Fruit fly (Drosophila melanogaster) whole organism, embryonic: ENCODE measurements around the gene lectin-30A.

Experiments used
- ATbp ChIP-seq: fragments of 200-800 bp; sonication (Bioruptor generic); optimal IDR thresholded peaks from 2 replicates; lab custom pipeline; 2017; ENCODE audit warnings: missing biosample characterization, mild to moderate bottlenecking, missing genetic modification characterization, missing genetic modification reagents
- Blimp-1 ChIP-seq: fragments of 200-800 bp; sonication (Bioruptor generic); optimal IDR thresholded peaks from 3 replicates; lab custom pipeline; 2018; ENCODE audit warnings: missing biosample characterization, missing genetic modification characterization, mild to moderate bottlenecking, moderate library complexity, missing genetic modification reagents
- CG10209 ChIP-seq: fragments of 200-800 bp; sonication (Bioruptor generic); optimal IDR thresholded peaks from 3 replicates; lab custom pipeline; 2017; ENCODE audit warnings: missing biosample characterization, mild to moderate bottlenecking, missing genetic modification characterization, missing genetic modification reagents
- CG10267 ChIP-seq: fragments of 200-800 bp; sonication (Bioruptor generic); optimal IDR thresholded peaks from 2 replicates; lab custom pipeline; 2018; ENCODE audit warnings: missing biosample characterization, mild to moderate bottlenecking, missing genetic modification characterization, moderate library complexity
- CG10654 ChIP-seq: fragments of 200-800 bp; sonication (Bioruptor generic); optimal IDR thresholded peaks from 2 replicates; lab custom pipeline; 2016; ENCODE audit warnings: missing biosample characterization, missing genetic modification characterization
- CG11398 ChIP-seq: fragments of 200-800 bp; sonication (Bioruptor generic); optimal IDR thresholded peaks from 2 replicates; lab custom pipeline; 2016; ENCODE audit warnings: missing biosample characterization, missing genetic modification characterization
- CG12104 ChIP-seq: fragments of 200-800 bp; sonication (Bioruptor generic); optimal IDR thresholded peaks from 3 replicates; lab custom pipeline; 2016; ENCODE audit warnings: missing biosample characterization, missing genetic modification characterization
- CG12236 ChIP-seq: fragments of 200-800 bp; sonication (Bioruptor generic); optimal IDR thresholded peaks from 2 replicates; lab custom pipeline; 2016; ENCODE audit warnings: missing biosample characterization, missing genetic modification characterization
- CG14441 ChIP-seq: fragments of 200-800 bp; sonication (Bioruptor generic); IDR thresholded peaks from 2 replicates; pipeline ENCODE4 v1.3.6; 2022; ENCODE audit warnings: missing biosample characterization, missing genetic modification characterization
- CG15073 ChIP-seq: fragments of 200-800 bp; sonication (Bioruptor generic); optimal IDR thresholded peaks from 2 replicates; lab custom pipeline; 2016; ENCODE audit warnings: missing biosample characterization, missing genetic modification characterization
- CG1647 ChIP-seq: fragments of 200-800 bp; sonication (Bioruptor generic); optimal IDR thresholded peaks from 3 replicates; lab custom pipeline; 2016; ENCODE audit warnings: missing biosample characterization, missing genetic modification characterization
- CG16815 ChIP-seq: fragments of 200-800 bp; sonication (Bioruptor generic); optimal IDR thresholded peaks from 3 replicates; lab custom pipeline; 2017; ENCODE audit warnings: missing biosample characterization, mild to moderate bottlenecking, missing genetic modification characterization
- CG16863 ChIP-seq: fragments of 200-800 bp; sonication (Bioruptor generic); optimal IDR thresholded peaks from 3 replicates; lab custom pipeline; 2016; ENCODE audit warnings: missing biosample characterization, missing genetic modification characterization
- CG1792 ChIP-seq: fragments of 200-800 bp; sonication (Bioruptor generic); optimal IDR thresholded peaks from 2 replicates; lab custom pipeline; 2016; ENCODE audit warnings: missing biosample characterization, missing genetic modification characterization
- CG31441 ChIP-seq: fragments of 200-800 bp; sonication (Bioruptor generic); IDR thresholded peaks from 2 replicates; pipeline ENCODE4 v1.3.6; 2022; ENCODE audit warnings: missing biosample characterization, missing genetic modification characterization
- CG3163 ChIP-seq: fragments of 200-800 bp; sonication (Bioruptor generic); optimal IDR thresholded peaks from 3 replicates; lab custom pipeline; 2016; ENCODE audit warnings: missing biosample characterization, missing genetic modification characterization
- CG32767 ChIP-seq: fragments of 200-800 bp; sonication (Bioruptor generic); IDR thresholded peaks from 2 replicates; pipeline ENCODE4 v1.3.6; 2022; ENCODE audit warnings: missing biosample characterization, missing genetic modification characterization
- CG3281 ChIP-seq: fragments of 200-800 bp; sonication (Bioruptor generic); optimal IDR thresholded peaks from 3 replicates; lab custom pipeline; 2017; ENCODE audit warnings: missing biosample characterization, mild to moderate bottlenecking, missing genetic modification characterization
- CG4404 ChIP-seq: fragments of 200-800 bp; sonication (Bioruptor generic); IDR thresholded peaks from 2 replicates; pipeline ENCODE4 v1.3.6; 2022; ENCODE audit warnings: missing biosample characterization, missing genetic modification characterization
- CG4820 ChIP-seq: fragments of 200-800 bp; sonication (Bioruptor generic); optimal IDR thresholded peaks from 3 replicates; lab custom pipeline; 2016; ENCODE audit warnings: missing biosample characterization, missing genetic modification characterization
- CG9437 ChIP-seq: fragments of 200-800 bp; sonication (Bioruptor generic); optimal IDR thresholded peaks from 2 replicates; lab custom pipeline; 2018; ENCODE audit warnings: missing biosample characterization, mild to moderate bottlenecking, missing genetic modification characterization
- CkIIα-i1 ChIP-seq: fragments of 200-800 bp; sonication (Bioruptor generic); IDR thresholded peaks from 2 replicates; pipeline ENCODE4 v1.3.6; 2022; ENCODE audit warnings: missing biosample characterization, missing genetic modification characterization
- CoRest ChIP-seq: fragments of 200-800 bp; sonication (Bioruptor generic); optimal IDR thresholded peaks from 3 replicates; lab custom pipeline; 2018; ENCODE audit warnings: missing biosample characterization, mild to moderate bottlenecking, missing genetic modification characterization, moderate library complexity
- D19B ChIP-seq: fragments of 200-800 bp; sonication (Bioruptor generic); optimal IDR thresholded peaks from 2 replicates; lab custom pipeline; 2017; ENCODE audit warnings: missing biosample characterization, mild to moderate bottlenecking, missing genetic modification characterization
- Fer1 ChIP-seq: fragments of 200-800 bp; sonication (Bioruptor generic); optimal IDR thresholded peaks from 2 replicates; lab custom pipeline; 2017; ENCODE audit warnings: missing biosample characterization, mild to moderate bottlenecking, missing genetic modification characterization
- HHEX ChIP-seq: fragments of 200-800 bp; sonication (Bioruptor generic); optimal IDR thresholded peaks from 3 replicates; lab custom pipeline; 2017; ENCODE audit warnings: missing biosample characterization, mild to moderate bottlenecking, missing genetic modification characterization, missing genetic modification reagents
- HLH3B ChIP-seq: fragments of 200-800 bp; sonication (Bioruptor generic); IDR thresholded peaks from 2 replicates; pipeline ENCODE4 v1.3.6; 2022; ENCODE audit warnings: missing biosample characterization, missing genetic modification characterization
- Hmr ChIP-seq: fragments of 200-800 bp; sonication (Bioruptor generic); optimal IDR thresholded peaks from 3 replicates; lab custom pipeline; 2017; ENCODE audit warnings: mild to moderate bottlenecking, missing biosample characterization, missing genetic modification reagents, missing genetic modification characterization
- Max ChIP-seq: fragments of 200-800 bp; sonication (Bioruptor generic); optimal IDR thresholded peaks from 2 replicates; lab custom pipeline; 2016; ENCODE audit warnings: missing biosample characterization, mild to moderate bottlenecking, missing genetic modification characterization
- Sin3A ChIP-seq: fragments of >200 bp; optimal IDR thresholded peaks from 2 replicates; lab custom pipeline; 2018
- Six4 ChIP-seq: fragments of 200-800 bp; sonication (Bioruptor generic); optimal IDR thresholded peaks from 2 replicates; lab custom pipeline; 2016; ENCODE audit warnings: missing biosample characterization, missing genetic modification characterization
- YL-1 ChIP-seq: fragments of 200-800 bp; sonication (Bioruptor generic); optimal IDR thresholded peaks from 3 replicates; lab custom pipeline; 2017; ENCODE audit warnings: missing biosample characterization, mild to moderate bottlenecking, missing genetic modification characterization
- ab ChIP-seq: fragments of 200-800 bp; sonication (Bioruptor generic); optimal IDR thresholded peaks from 2 replicates; lab custom pipeline; 2016; ENCODE audit warnings: missing biosample characterization, missing genetic modification characterization
- ac ChIP-seq: fragments of 200-800 bp; sonication (Bioruptor generic); optimal IDR thresholded peaks from 3 replicates; lab custom pipeline; 2017; ENCODE audit warnings: missing biosample characterization, mild to moderate bottlenecking, missing genetic modification characterization
- ara ChIP-seq: fragments of 200-800 bp; sonication (Bioruptor generic); IDR thresholded peaks from 2 replicates; pipeline ENCODE4 v1.3.6; 2022; ENCODE audit warnings: missing biosample characterization, missing genetic modification characterization
- bcd ChIP-seq: fragments of 200-800 bp; sonication (Bioruptor generic); optimal IDR thresholded peaks from 2 replicates; lab custom pipeline; 2017; ENCODE audit warnings: missing biosample characterization, mild to moderate bottlenecking, missing genetic modification characterization
- cwo ChIP-seq: fragments of 200-800 bp; sonication (Bioruptor generic); optimal IDR thresholded peaks from 3 replicates; lab custom pipeline; 2017; ENCODE audit warnings: missing biosample characterization, missing genetic modification characterization, mild to moderate bottlenecking, moderate library complexity, missing genetic modification reagents
- dimm ChIP-seq: fragments of 200-800 bp; sonication (Bioruptor generic); IDR thresholded peaks from 2 replicates; pipeline ENCODE4 v1.3.6; 2022; ENCODE audit warnings: missing biosample characterization, missing genetic modification characterization
- dysf ChIP-seq: fragments of 200-800 bp; sonication (Bioruptor generic); IDR thresholded peaks from 3 replicates; pipeline ENCODE4 v1.3.6; 2022; ENCODE audit warnings: missing biosample characterization, missing genetic modification characterization
- hbn ChIP-seq: fragments of 200-800 bp; sonication (Bioruptor generic); IDR thresholded peaks from 2 replicates; pipeline ENCODE4 v1.3.6; 2022; ENCODE audit warnings: missing biosample characterization, missing genetic modification characterization; ENCODE audit not compliant: partially characterized antibody
- org-1 ChIP-seq: fragments of 200-800 bp; sonication (Bioruptor generic); optimal IDR thresholded peaks from 2 replicates; lab custom pipeline; 2017; ENCODE audit warnings: missing biosample characterization, missing genetic modification characterization
- p53 ChIP-seq: fragments of 200-800 bp; sonication (Bioruptor generic); optimal IDR thresholded peaks from 2 replicates; lab custom pipeline; 2016; ENCODE audit warnings: missing biosample characterization, missing genetic modification characterization
- psq ChIP-seq: fragments of 200-800 bp; sonication (Bioruptor generic); optimal IDR thresholded peaks from 2 replicates; lab custom pipeline; 2017; ENCODE audit warnings: missing biosample characterization, missing genetic modification characterization
- rib ChIP-seq: fragments of 200-800 bp; sonication (Bioruptor generic); IDR thresholded peaks from 2 replicates; pipeline ENCODE4 v1.3.6; 2022; ENCODE audit warnings: missing biosample characterization, missing genetic modification characterization
- salm ChIP-seq: fragments of 200-800 bp; sonication (Bioruptor generic); optimal IDR thresholded peaks from 2 replicates; lab custom pipeline; 2018; ENCODE audit warnings: missing biosample characterization, mild to moderate bottlenecking, missing genetic modification characterization
- sisA ChIP-seq: fragments of 200-800 bp; sonication (Bioruptor generic); IDR thresholded peaks from 2 replicates; pipeline ENCODE4 v1.3.6; 2022; ENCODE audit warnings: missing biosample characterization, missing genetic modification characterization
- sob ChIP-seq: fragments of 200-800 bp; sonication (Bioruptor generic); IDR thresholded peaks from 2 replicates; pipeline ENCODE4 v1.3.6; 2022; ENCODE audit warnings: missing biosample characterization, missing genetic modification characterization
- sr ChIP-seq: fragments of 200-800 bp; sonication (Bioruptor generic); IDR thresholded peaks from 3 replicates; pipeline ENCODE4 v1.3.6; 2022; ENCODE audit warnings: missing biosample characterization, missing genetic modification characterization
- stwl ChIP-seq: fragments of 200-800 bp; sonication (Bioruptor generic); optimal IDR thresholded peaks from 3 replicates; lab custom pipeline; 2018; ENCODE audit warnings: missing biosample characterization, mild to moderate bottlenecking, missing genetic modification characterization, moderate library complexity
- zfh1 ChIP-seq: fragments of 200-800 bp; sonication (Bioruptor generic); IDR thresholded peaks from 3 replicates; pipeline ENCODE4 v1.3.6; 2022; ENCODE audit warnings: missing biosample characterization, missing genetic modification characterization

The lectin-30A gene

DNA sequence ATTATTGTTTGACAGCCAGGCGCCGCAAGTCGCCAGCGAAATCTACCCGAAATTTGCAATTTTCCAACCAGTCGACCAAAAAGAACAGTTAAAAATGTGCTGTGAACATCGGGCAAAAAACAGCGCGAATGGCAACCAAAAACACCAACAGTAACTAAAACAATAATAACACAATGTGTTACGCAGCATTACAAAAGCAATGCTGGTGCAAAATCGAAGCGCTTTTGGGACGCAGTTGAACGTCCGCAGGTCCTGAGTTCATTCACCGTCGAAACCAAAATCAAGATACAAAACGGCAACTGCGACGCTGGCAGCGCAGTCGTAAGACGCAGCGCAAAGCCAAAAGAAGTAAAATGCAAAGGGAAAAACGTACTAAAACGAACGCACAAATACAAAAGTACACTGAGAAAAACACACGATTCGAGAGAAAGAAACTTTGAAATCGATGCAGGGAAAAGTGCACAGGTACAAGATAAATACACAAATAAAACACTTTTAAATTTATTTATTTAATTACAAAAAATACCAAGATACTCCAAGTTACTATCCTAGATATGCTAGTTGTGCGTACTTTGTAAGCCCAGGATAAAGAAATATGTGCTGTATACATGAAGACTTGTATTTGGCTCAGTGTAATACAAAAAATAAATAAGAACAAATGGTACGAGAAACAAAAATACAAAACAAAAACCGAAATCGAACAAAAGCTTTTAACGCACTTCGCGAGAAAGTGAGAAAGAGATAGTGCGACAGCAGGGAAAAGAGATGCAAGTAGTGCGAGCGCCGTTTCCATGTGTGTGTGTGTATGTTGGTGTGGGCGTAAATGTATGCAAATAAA is 43.6 kb downstream of the lectin-30A start (continued):
- TF ChIP-seq CG15073 (no peak), Hmr (GFP tag; lab: Kevin White, UChicago) (peak; percentile 77), CG1647 (GFP tag; lab: Kevin White, UChicago) (peak; percentile 38), cwo (peak; percentile 64), dimm (GFP tag; lab: Robert Waterston, UW) (no peak), psq (peak; percentile 16), CG3281 (GFP tag; lab: Kevin White, UChicago) (peak; percentile 69), CG12236 (GFP tag; lab: Kevin White, UChicago) (no peak), CG9437 (peak; percentile 51), CG32767 (GFP tag; lab: Robert Waterston, UW) (peak; percentile 39; the same call in 1 of the 2 replicates), ara (GFP tag; lab: Robert Waterston, UW) (no peak), ac (GFP tag; lab: Kevin White, UChicago) (no peak), CkIIα-i1 (GFP tag; lab: Robert Waterston, UW) (no peak), HHEX (GFP tag; lab: Kevin White, UChicago) (peak; percentile 52), CG31441 (GFP tag; lab: Robert Waterston, UW) (peak; percentile 74), p53 (no peak), sob (GFP tag; lab: Robert Waterston, UW) (peak; percentile 56), ab (no peak), Max (peak; percentile 68), CG4404 (GFP tag; lab: Robert Waterston, UW) (0 out of 2 replicates have a peak, but pooled peaks have one; percentile 23), bcd (peak; percentile 67), sr (GFP tag; lab: Robert Waterston, UW) (peak; percentile 65; the same call in 1 of the 3 replicates), D19B (peak; percentile 30), Sin3A (lab: Kevin White, UChicago) (no peak), HLH3B (GFP tag; lab: Robert Waterston, UW) (no peak), rib (GFP tag; lab: Robert Waterston, UW) (no peak), CG3163 (GFP tag; lab: Kevin White, UChicago) (no peak), CG10654 (peak; percentile 9), Fer1 (peak; percentile 75), CG14441 (GFP tag; lab: Robert Waterston, UW) (peak; percentile 69), CoRest (tag; lab: Kevin White, UChicago) (peak; percentile 72), zfh1 (GFP tag; lab: Robert Waterston, UW) (peak; percentile 50; the same call in 1 of the 3 replicates), CG10267 (tag; lab: Kevin White, UChicago) (peak; percentile 35), dysf (GFP tag; lab: Robert Waterston, UW) (peak; percentile 79), hbn (GFP tag; lab: Robert Waterston, UW) (no peak), ATbp (GFP tag; lab: Kevin White, UChicago) (peak; percentile 77), CG4820 (GFP tag; lab: Kevin White, UChicago) (peak; percentile 53), sisA (GFP tag; lab: Robert Waterston, UW) (no peak), Six4 (peak; percentile 2), stwl (tag; lab: Kevin White, UChicago) (no peak), salm (peak; percentile 20), org-1 (peak; percentile 62), CG10209 (GFP tag; lab: Kevin White, UChicago) (peak; percentile 70), CG11398 (GFP tag; lab: Kevin White, UChicago) (no peak), CG12104 (GFP tag; lab: Kevin White, UChicago) (peak; percentile 44), CG16815 (no peak), CG1792 (GFP tag; lab: Kevin White, UChicago) (no peak), Blimp-1 (GFP tag; lab: Kevin White, UChicago) (peak; percentile 72), YL-1 (peak; percentile 42), CG16863 (GFP tag; lab: Kevin White, UChicago) (no peak)
